Worm (Caenorhabditis elegans) whole organism, L3 larva: ENCODE data around the gene rpn-11.

Experiments
- fkh-2 ChIP-seq: fragments of 150-350 bp; optimal IDR thresholded peaks from 2 replicates; lab custom pipeline; 2014; ENCODE audit warnings: missing biosample characterization, missing genetic modification reagents, missing genetic modification characterization
- nhr-67 ChIP-seq: fragments of 150-350 bp; optimal IDR thresholded peaks from 2 replicates; lab custom pipeline; 2014; ENCODE audit warnings: missing biosample characterization, missing genetic modification characterization
- nhr-76 ChIP-seq: fragments of 150-350 bp; sonication (generic microtip); optimal IDR thresholded peaks from 5 replicates; lab custom pipeline; 2014; ENCODE audit warnings: missing biosample characterization, missing genetic modification characterization
- nhr-77 ChIP-seq: fragments of 150-350 bp; optimal IDR thresholded peaks from 2 replicates; lab custom pipeline; 2014; ENCODE audit warnings: missing biosample characterization, missing genetic modification characterization
- pha-4 ChIP-seq: fragments of 150-350 bp; optimal IDR thresholded peaks from 2 replicates; lab custom pipeline; 2014; ENCODE audit warnings: missing biosample characterization, missing genetic modification reagents, missing genetic modification characterization

DNA sequence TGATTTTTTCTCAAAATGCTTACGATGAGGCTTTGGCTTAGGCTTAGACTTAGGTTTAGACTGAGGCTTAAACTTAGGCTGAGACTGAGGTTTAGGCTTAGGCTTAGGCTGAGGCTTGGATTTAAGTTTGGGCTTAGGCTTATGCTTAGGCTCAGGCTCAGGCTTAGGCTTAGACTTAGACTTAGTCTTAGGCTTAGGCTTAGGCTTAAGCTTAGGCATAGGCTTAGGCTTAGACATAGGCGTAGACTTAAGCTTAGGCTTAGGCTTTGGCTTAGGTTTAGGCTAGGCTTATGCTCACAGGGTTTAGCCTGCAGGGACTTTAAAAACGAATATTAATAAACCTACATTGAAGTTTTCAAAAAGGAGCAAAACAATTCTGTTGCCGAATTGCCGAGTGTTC is 37.5 kb upstream of the rpn-11 start:
- TF ChIP-seq fkh-2 (tag; lab: Kevin White, UChicago) (no peak), nhr-77 (tag; lab: Kevin White, UChicago) (no peak), nhr-67 (tag; lab: Kevin White, UChicago) (no peak), pha-4 (tag; lab: Kevin White, UChicago) (no peak), nhr-76 (tag; lab: Kevin White, UChicago) (no peak)
